Worm (Caenorhabditis elegans): Measurements from ENCODE around the gene C02F4.4.

C02F4.4 gene

ce11 chrIV:10533639-10534038 is 18.6 kb upstream of the C02F4.4 start, which contains the start of gene T07G12.3:
Gene T07G12.3, plus strand, starts transcription at chrIV:10533939.
- TF ChIP-seq tag-97 (GFP tag; IDR thresholded peaks at IDR 0.05) (no peak), nhr-41 (GFP tag; IDR thresholded peaks at IDR 0.05) (no peak), Y75B8A.6 (GFP tag; IDR thresholded peaks at IDR 0.05) (no peak), nhr-42 (GFP tag; IDR thresholded peaks at IDR 0.05) (no peak), sdz-12 (GFP tag; optimal IDR thresholded peaks at IDR 0.05) (no peak), lin-13 (GFP tag; optimal IDR thresholded peaks at IDR 0.05) (no peak), daf-8 (GFP tag; IDR thresholded peaks at IDR 0.05) (no peak), nhr-6 (tag; optimal IDR thresholded peaks at IDR 0.05) (no peak), hlh-30 (tag; optimal IDR thresholded peaks at IDR 0.05; ENCODE audit: insufficient read depth) (no peak), nhr-11 (tag; optimal IDR thresholded peaks at IDR 0.05) (no peak), nhr-25 (tag; optimal IDR thresholded peaks at IDR 0.05; ENCODE audit: borderline replicate concordance, insufficient read depth) (no peak), duxl-1 (tag; optimal IDR thresholded peaks at IDR 0.05; ENCODE audit: poor library complexity) (no peak), ztf-11 (tag; optimal IDR thresholded peaks at IDR 0.05) (no peak), spr-3 (GFP tag; optimal IDR thresholded peaks at IDR 0.05) (no peak), nhr-77 (tag; optimal IDR thresholded peaks at IDR 0.05) (no peak), php-3 (GFP tag; IDR thresholded peaks at IDR 0.05) (no peak), egl-43 (GFP tag; IDR thresholded peaks at IDR 0.05) (no peak), zfp-3 (GFP tag; conservative IDR thresholded peaks at IDR 0.05) (no peak), T26A8.4 (GFP tag; IDR thresholded peaks at IDR 0.05) (no peak), lin-29 (GFP tag; IDR thresholded peaks at IDR 0.05) (no peak)

- TF ChIP-seq aha-1 (tag) (peak; percentile 95), tag-97 (GFP tag; IDR thresholded peaks at IDR 0.05) (no peak)
These were observed 15.6 kb upstream of the C02F4.4 start, which contains the start of gene T07G12.2 for ce11 chrIV:10530648-10531047. Gene T07G12.2, plus strand, starts transcription at chrIV:10530709.

ce11 chrIV:10524095-10524829 is 9.2 kb upstream of the C02F4.4 start, which contains the start of gene C02F4.5:
Gene C02F4.5, minus strand, starts transcription at chrIV:10524145.
- 0 out of 2 replicates have a peak, but pooled peaks have one; percentile 20 for TF ChIP-seq Y48G9A.11 (GFP tag; IDR thresholded peaks at IDR 0.05)
- TF ChIP-seq aha-1 (tag) = peak; percentile 57
- peak; percentile 49 for TF ChIP-seq fkh-10 (GFP tag; optimal IDR thresholded peaks at IDR 0.05)
- no peak for TF ChIP-seq nhr-111 (GFP tag; optimal IDR thresholded peaks at IDR 0.05)

ce11 chrIV:10521106-10521505 is 6.1 kb upstream of the C02F4.4 start, which contains the start of gene cal-4:
Gene cal-4, plus strand, starts transcription at chrIV:10521406.
- peak; percentile 57 for TF ChIP-seq aha-1 (tag)
- no peak for TF ChIP-seq ama-1 (optimal IDR thresholded peaks at IDR 0.05)
- TF ChIP-seq nhr-6 (tag; optimal IDR thresholded peaks at IDR 0.05) = no peak

DNA sequence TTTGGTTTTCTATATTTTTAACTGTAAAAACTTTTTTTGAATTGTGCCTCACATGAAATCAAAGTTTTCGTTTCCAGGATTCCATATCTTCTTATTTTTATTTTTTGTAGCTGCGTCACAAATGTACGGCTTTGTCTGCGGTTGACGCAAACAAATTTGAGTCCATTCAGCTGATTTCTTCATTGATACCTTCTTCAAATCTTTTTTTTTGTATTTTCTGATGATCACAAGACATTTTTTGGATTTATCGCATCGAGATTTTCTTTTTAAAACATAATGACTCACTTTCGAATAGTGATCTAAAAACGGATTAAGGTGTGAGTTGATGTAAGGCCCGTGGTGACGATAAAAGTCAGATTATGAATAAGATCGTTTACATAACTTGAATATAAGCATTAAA is 3.6 kb upstream of the C02F4.4 start:
- no peak for TF ChIP-seq lsy-2 (tag; optimal IDR thresholded peaks at IDR 0.05)
- TF ChIP-seq F49E8.2 (tag; optimal IDR thresholded peaks at IDR 0.05; ENCODE audit: borderline replicate concordance) = no peak
- no peak for TF ChIP-seq ZK546.5 (tag; optimal IDR thresholded peaks at IDR 0.05)
- no peak for TF ChIP-seq ztf-11 (tag; optimal IDR thresholded peaks at IDR 0.05)
- no peak for TF ChIP-seq ceh-20 (GFP tag; IDR thresholded peaks at IDR 0.05)
- TF ChIP-seq tra-1 (GFP tag; IDR thresholded peaks at IDR 0.05) = no peak

DNA sequence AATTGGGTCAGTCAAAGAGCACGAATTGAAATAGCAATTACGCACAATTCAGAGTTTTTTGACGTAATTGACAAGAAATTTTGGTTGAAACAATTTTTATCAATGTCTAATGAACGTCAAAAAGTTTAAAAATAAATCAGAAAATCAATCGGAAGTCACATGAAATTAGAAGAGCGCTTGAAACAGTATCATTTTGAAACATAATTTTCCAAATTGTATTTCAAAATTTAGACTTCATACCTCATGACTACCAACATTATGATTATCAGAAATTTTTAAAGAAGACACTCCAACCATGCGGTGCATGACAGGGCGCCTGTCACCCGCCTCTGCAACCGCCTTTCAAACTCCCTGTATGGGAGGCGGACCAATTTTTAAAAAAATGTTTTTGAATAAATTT is 1.8 kb downstream of the C02F4.4 start:
- TF ChIP-seq rbr-2 (tag; optimal IDR thresholded peaks at IDR 0.05) (no peak), Y48G9A.11 (GFP tag; IDR thresholded peaks at IDR 0.05) (no peak), dpl-1 (GFP tag; optimal IDR thresholded peaks at IDR 0.05) (no peak), lin-38 (GFP tag; IDR thresholded peaks at IDR 0.05) (no peak), pqm-1 (tag; optimal IDR thresholded peaks at IDR 0.05) (peak; percentile 3), madf-9 (GFP tag; conservative IDR thresholded peaks at IDR 0.05) (no peak), nhr-10 (tag; optimal IDR thresholded peaks at IDR 0.05) (no peak), Y5F2A.4 (GFP tag; optimal IDR thresholded peaks at IDR 0.05) (no peak), F10B5.3 (tag; optimal IDR thresholded peaks at IDR 0.05) (no peak), dve-1 (tag; optimal IDR thresholded peaks at IDR 0.05; ENCODE audit: insufficient read depth) (peak; percentile 59), hif-1 (tag; optimal IDR thresholded peaks at IDR 0.05) (peak in 1 of 2 experiments; percentile 10), aly-2 (tag; optimal IDR thresholded peaks at IDR 0.05) (no peak), lin-39 (tag; optimal IDR thresholded peaks at IDR 0.05) (no peak)

All from whole organism, L4 larva.